Fruit fly (Drosophila melanogaster) whole organism, embryonic: ENCODE results near the gene CG33111.

Experiments
- CG10654 ChIP-seq: fragments of 200-800 bp; sonication (Bioruptor generic); optimal IDR thresholded peaks from 2 replicates; lab custom pipeline; 2016; ENCODE audit warnings: missing biosample characterization, missing genetic modification characterization
- CG10979 ChIP-seq: fragments of 200-800 bp; sonication (Bioruptor generic); optimal IDR thresholded peaks from 2 replicates; lab custom pipeline; 2018; ENCODE audit warnings: missing biosample characterization, mild to moderate bottlenecking, missing genetic modification characterization, moderate library complexity
- CG11560 ChIP-seq: fragments of 200-800 bp; sonication (Bioruptor generic); IDR thresholded peaks from 3 replicates; pipeline ENCODE4 v1.3.6; 2022; ENCODE audit warnings: missing biosample characterization, missing genetic modification characterization
- CG17359 ChIP-seq: fragments of 200-800 bp; sonication (Bioruptor generic); optimal IDR thresholded peaks from 3 replicates; lab custom pipeline; 2018; ENCODE audit warnings: missing biosample characterization, mild to moderate bottlenecking, missing genetic modification characterization, moderate library complexity
- CG31388 ChIP-seq: fragments of 200-800 bp; sonication (Bioruptor generic); optimal IDR thresholded peaks from 2 replicates; lab custom pipeline; 2016; ENCODE audit warnings: missing biosample characterization, missing genetic modification characterization
- CG42726 ChIP-seq: fragments of 200-800 bp; sonication (Bioruptor generic); IDR thresholded peaks from 2 replicates; pipeline ENCODE4 v1.3.6; 2022; ENCODE audit warnings: missing biosample characterization, missing genetic modification characterization; ENCODE audit not compliant: partially characterized antibody
- CG6791 ChIP-seq: fragments of 200-800 bp; sonication (Bioruptor generic); IDR thresholded peaks from 3 replicates; pipeline ENCODE4 v1.3.6; 2022; ENCODE audit warnings: missing biosample characterization, missing genetic modification characterization; ENCODE audit not compliant: partially characterized antibody
- CG7357 ChIP-seq: fragments of 200-800 bp; sonication (Bioruptor generic); IDR thresholded peaks from 3 replicates; pipeline ENCODE4 v1.3.6; 2022; ENCODE audit warnings: missing biosample characterization, missing genetic modification characterization
- CG7839 ChIP-seq: fragments of 200-800 bp; sonication (Bioruptor generic); optimal IDR thresholded peaks from 3 replicates; lab custom pipeline; 2018; ENCODE audit warnings: missing biosample characterization, mild to moderate bottlenecking, missing genetic modification characterization, moderate library complexity
- CG9932 ChIP-seq: fragments of 200-800 bp; sonication (Bioruptor generic); IDR thresholded peaks from 2 replicates; pipeline ENCODE4 v1.3.6; 2022; ENCODE audit warnings: missing biosample characterization, missing genetic modification characterization
- Camta ChIP-seq: fragments of 200-800 bp; sonication (Bioruptor generic); optimal IDR thresholded peaks from 2 replicates; lab custom pipeline; 2016; ENCODE audit warnings: missing biosample characterization, missing genetic modification characterization
- CkIIα-i1 ChIP-seq: fragments of 200-800 bp; sonication (Bioruptor generic); IDR thresholded peaks from 2 replicates; pipeline ENCODE4 v1.3.6; 2022; ENCODE audit warnings: missing biosample characterization, missing genetic modification characterization
- Dfd ChIP-seq, 2 experiments: fragments of >200 bp; optimal IDR thresholded peaks; 2 replicates each; lab custom pipeline; 2017; ENCODE audit warnings: missing biosample characterization in 2 of 2, missing genetic modification characterization in 2 of 2
- Dip3 ChIP-seq: fragments of 200-800 bp; sonication (Bioruptor generic); optimal IDR thresholded peaks from 3 replicates; lab custom pipeline; 2016; ENCODE audit warnings: missing biosample characterization, missing genetic modification characterization
- Ets65A ChIP-seq: fragments of 200-800 bp; sonication (Bioruptor generic); peaks from one replicate; lab custom pipeline; 2016; ENCODE audit warnings: missing biosample characterization, missing genetic modification characterization
- Ets97D ChIP-seq: fragments of 200-800 bp; sonication (Bioruptor generic); optimal IDR thresholded peaks from 3 replicates; lab custom pipeline; 2016; ENCODE audit warnings: missing biosample characterization, missing genetic modification characterization
- HLH54F ChIP-seq: fragments of 200-800 bp; sonication (Bioruptor generic); optimal IDR thresholded peaks from 3 replicates; lab custom pipeline; 2016; ENCODE audit warnings: missing biosample characterization, missing genetic modification characterization
- HLHmδ ChIP-seq: fragments of 200-800 bp; sonication (Bioruptor generic); optimal IDR thresholded peaks from 2 replicates; lab custom pipeline; 2018; ENCODE audit warnings: missing biosample characterization, mild to moderate bottlenecking, missing genetic modification characterization, moderate library complexity
- Hr39 ChIP-seq: fragments of >200 bp; optimal IDR thresholded peaks from 2 replicates; lab custom pipeline; 2017
- NK7.1 ChIP-seq: fragments of 200-800 bp; sonication (Bioruptor generic); optimal IDR thresholded peaks from 3 replicates; lab custom pipeline; 2016; ENCODE audit warnings: missing biosample characterization, missing genetic modification characterization
- NfI ChIP-seq: fragments of 200-800 bp; sonication (Bioruptor generic); optimal IDR thresholded peaks from 3 replicates; lab custom pipeline; 2018; ENCODE audit warnings: missing biosample characterization, mild to moderate bottlenecking, missing genetic modification characterization, moderate library complexity
- Poxn ChIP-seq: fragments of 200-800 bp; sonication (Bioruptor generic); IDR thresholded peaks from 2 replicates; pipeline ENCODE4 v1.3.6; 2022; ENCODE audit warnings: missing biosample characterization, missing genetic modification characterization
- Rx ChIP-seq: fragments of 200-800 bp; sonication (Bioruptor generic); IDR thresholded peaks from 2 replicates; pipeline ENCODE4 v1.3.6; 2022; ENCODE audit warnings: missing biosample characterization, missing genetic modification characterization
- Sry-β ChIP-seq: fragments of 200-800 bp; sonication (Bioruptor generic); optimal IDR thresholded peaks from 2 replicates; lab custom pipeline; 2018; ENCODE audit warnings: missing biosample characterization, mild to moderate bottlenecking, missing genetic modification characterization, moderate library complexity
- Trl ChIP-seq, 3 experiments: fragments of >200 bp in 2 of 3; fragments of 200-800 bp in 1 of 3; sonication (Bioruptor generic) in 1 of 3; optimal IDR thresholded peaks; 2 replicates in 1 of 3; 3 replicates in 2 of 3; lab custom pipeline; 2016 to 2017; ENCODE audit warnings: missing biosample characterization in 1 of 3, missing genetic modification characterization in 1 of 3
- ac ChIP-seq: fragments of 200-800 bp; sonication (Bioruptor generic); optimal IDR thresholded peaks from 3 replicates; lab custom pipeline; 2017; ENCODE audit warnings: missing biosample characterization, mild to moderate bottlenecking, missing genetic modification characterization
- bbx ChIP-seq: fragments of 200-800 bp; sonication (Bioruptor generic); IDR thresholded peaks from 2 replicates; pipeline ENCODE4 v1.3.6; 2022; ENCODE audit warnings: missing biosample characterization, missing genetic modification characterization; ENCODE audit not compliant: partially characterized antibody
- cad ChIP-seq: fragments of >200 bp; optimal IDR thresholded peaks from 2 replicates; lab custom pipeline; 2017; ENCODE audit warnings: missing biosample characterization, missing genetic modification characterization
- chinmo ChIP-seq: fragments of 200-800 bp; sonication (Bioruptor generic); IDR thresholded peaks from 4 replicates; pipeline ENCODE4 v1.3.6; 2022; ENCODE audit warnings: missing biosample characterization, missing genetic modification characterization; ENCODE audit not compliant: partially characterized antibody
- da ChIP-seq: fragments of 200-800 bp; sonication (Bioruptor generic); optimal IDR thresholded peaks from 2 replicates; lab custom pipeline; 2016; ENCODE audit warnings: missing biosample characterization, missing genetic modification characterization
- dimm ChIP-seq: fragments of 200-800 bp; sonication (Bioruptor generic); IDR thresholded peaks from 2 replicates; pipeline ENCODE4 v1.3.6; 2022; ENCODE audit warnings: missing biosample characterization, missing genetic modification characterization
- dpn ChIP-seq, 2 experiments: fragments of 200-800 bp; sonication (Bioruptor generic); optimal IDR thresholded peaks; 3 replicates each; lab custom pipeline; 2016; ENCODE audit warnings: missing biosample characterization in 2 of 2, missing genetic modification characterization in 2 of 2
- esg ChIP-seq: fragments of 200-800 bp; sonication (Bioruptor generic); conservative IDR thresholded peaks from 2 replicates; pipeline ENCODE4 v1.3.6; 2022; ENCODE audit warnings: missing biosample characterization, missing genetic modification characterization
- fd102C ChIP-seq: fragments of 200-800 bp; sonication (Bioruptor generic); optimal IDR thresholded peaks from 2 replicates; lab custom pipeline; 2018; ENCODE audit warnings: missing biosample characterization, mild to moderate bottlenecking, missing genetic modification characterization, moderate library complexity
- gem ChIP-seq: fragments of 200-800 bp; sonication (Bioruptor generic); optimal IDR thresholded peaks from 2 replicates; lab custom pipeline; 2019; ENCODE audit warnings: missing biosample characterization, mild to moderate bottlenecking, missing genetic modification characterization, moderate library complexity
- gro ChIP-seq: fragments of 200-800 bp; sonication (Bioruptor generic); optimal IDR thresholded peaks from 2 replicates; lab custom pipeline; 2016; ENCODE audit warnings: missing biosample characterization, missing genetic modification characterization
- hbn ChIP-seq: fragments of 200-800 bp; sonication (Bioruptor generic); IDR thresholded peaks from 2 replicates; pipeline ENCODE4 v1.3.6; 2022; ENCODE audit warnings: missing biosample characterization, missing genetic modification characterization; ENCODE audit not compliant: partially characterized antibody
- jumu ChIP-seq: fragments of 200-800 bp; sonication (Bioruptor generic); optimal IDR thresholded peaks from 3 replicates; lab custom pipeline; 2016; ENCODE audit warnings: missing biosample characterization, missing genetic modification characterization
- p53 ChIP-seq: fragments of 200-800 bp; sonication (Bioruptor generic); optimal IDR thresholded peaks from 2 replicates; lab custom pipeline; 2016; ENCODE audit warnings: missing biosample characterization, missing genetic modification characterization
- phol ChIP-seq: fragments of 200-800 bp; sonication (Bioruptor generic); optimal IDR thresholded peaks from 3 replicates; lab custom pipeline; 2018; ENCODE audit warnings: missing biosample characterization, mild to moderate bottlenecking, missing genetic modification characterization, moderate library complexity
- rib ChIP-seq: fragments of 200-800 bp; sonication (Bioruptor generic); IDR thresholded peaks from 2 replicates; pipeline ENCODE4 v1.3.6; 2022; ENCODE audit warnings: missing biosample characterization, missing genetic modification characterization
- ro ChIP-seq: fragments of 200-800 bp; sonication (Bioruptor generic); IDR thresholded peaks from 2 replicates; pipeline ENCODE4 v1.3.6; 2022; ENCODE audit warnings: missing biosample characterization, missing genetic modification characterization
- run ChIP-seq: fragments of 200-800 bp; sonication (Bioruptor generic); optimal IDR thresholded peaks from 3 replicates; lab custom pipeline; 2018; ENCODE audit warnings: missing biosample characterization, mild to moderate bottlenecking, missing genetic modification characterization
- sens-2 ChIP-seq: fragments of 200-800 bp; sonication (Bioruptor generic); IDR thresholded peaks from 2 replicates; pipeline ENCODE4 v1.3.6; 2022; ENCODE audit warnings: missing biosample characterization, missing genetic modification characterization
- slbo ChIP-seq: fragments of 200-800 bp; sonication (Bioruptor generic); IDR thresholded peaks from 2 replicates; pipeline ENCODE4 v1.3.6; 2022; ENCODE audit warnings: missing biosample characterization, missing genetic modification characterization
- so ChIP-seq: fragments of 200-800 bp; sonication (Bioruptor generic); IDR thresholded peaks from 3 replicates; pipeline ENCODE4 v1.3.6; 2022; ENCODE audit warnings: missing biosample characterization, missing genetic modification characterization
- sqz ChIP-seq: fragments of 200-800 bp; sonication (Bioruptor generic); optimal IDR thresholded peaks from 3 replicates; lab custom pipeline; 2018; ENCODE audit warnings: missing biosample characterization, mild to moderate bottlenecking, missing genetic modification characterization
- vfl ChIP-seq: fragments of 200-800 bp; sonication (Bioruptor generic); optimal IDR thresholded peaks from 2 replicates; lab custom pipeline; 2016; ENCODE audit warnings: missing biosample characterization, missing genetic modification characterization
- wor ChIP-seq: fragments of 200-800 bp; sonication (Bioruptor generic); IDR thresholded peaks from 2 replicates; pipeline ENCODE4 v1.3.6; 2022; ENCODE audit warnings: missing biosample characterization, missing genetic modification characterization
- zen2 ChIP-seq: fragments of 200-800 bp; sonication (Bioruptor generic); IDR thresholded peaks from 3 replicates; pipeline ENCODE4 v1.3.6; 2022; ENCODE audit warnings: missing biosample characterization, missing genetic modification characterization; ENCODE audit not compliant: partially characterized antibody

The CG33111 gene

dm6 chr3R:23760219-23761018 lies 58.6 kb downstream of the CG33111 start, which contains the start of gene SdhD (continued):
- TF ChIP-seq ro (no peak), cad (GFP tag; lab: Kevin White, UChicago) (no peak), CG42726 (GFP tag; lab: Robert Waterston, UW) (no peak), HLH54F (GFP tag; lab: Kevin White, UChicago) (no peak), da (no peak), Hr39 (lab: Kevin White, UChicago) (no peak), dimm (no peak), Poxn (GFP tag; lab: Robert Waterston, UW) (no peak), esg (GFP tag; lab: Robert Waterston, UW) (no peak), Trl (optimal IDR thresholded peaks at IDR 0.05; lab: Kevin White, UChicago) (no peak), Trl (GFP tag; optimal IDR thresholded peaks at IDR 0.05; lab: Kevin White, UChicago) (no peak), CkIIα-i1 (GFP tag; lab: Robert Waterston, UW) (no peak), bbx (GFP tag; lab: Robert Waterston, UW) (peak; percentile 64; the same call in 1 of the 2 replicates), wor (GFP tag; lab: Robert Waterston, UW) (no peak), NfI (GFP tag; lab: Kevin White, UChicago) (no peak), sens-2 (GFP tag; lab: Robert Waterston, UW) (no peak), fd102C (no peak), Ets97D (GFP tag; lab: Kevin White, UChicago) (peak; percentile 13), rib (GFP tag; lab: Robert Waterston, UW) (no peak), CG17359 (tag; lab: Kevin White, UChicago) (peak; percentile 17), Ets65A (GFP tag; lab: Kevin White, UChicago) (peak; percentile 74), CG10654 (GFP tag; lab: Kevin White, UChicago) (no peak), slbo (peak; percentile 37; the same call in 1 of the 2 replicates), gem (no peak), CG31388 (GFP tag; lab: Kevin White, UChicago) (no peak), CG11560 (tag; lab: Robert Waterston, UW) (no peak), chinmo (GFP tag; lab: Robert Waterston, UW) (no peak), NK7.1 (no peak), dpn (GFP tag; optimal IDR thresholded peaks at IDR 0.05; lab: Kevin White, UChicago) (peak; percentile 28 to 46), Sry-β (GFP tag; lab: Kevin White, UChicago) (no peak), vfl (GFP tag; lab: Kevin White, UChicago) (peak; percentile 53), zen2 (GFP tag; lab: Robert Waterston, UW) (no peak; the same call in 2 of the 3 replicates), CG10979 (no peak), p53 (GFP tag; lab: Kevin White, UChicago) (no peak), CG7357 (GFP tag; lab: Robert Waterston, UW) (no peak), gro (GFP tag; lab: Kevin White, UChicago) (no peak), CG9932 (GFP tag; lab: Robert Waterston, UW) (peak; percentile 56), CG7839 (tag; lab: Kevin White, UChicago) (peak; percentile 3), Dfd (GFP tag; optimal IDR thresholded peaks at IDR 0.05; lab: Kevin White, UChicago) (no peak), jumu (GFP tag; lab: Kevin White, UChicago) (peak; percentile 20), CG6791 (0 out of 3 replicates have a peak, but pooled peaks have one; percentile 28), Rx (no peak), HLHmδ (GFP tag; lab: Kevin White, UChicago) (no peak), Dip3 (GFP tag; lab: Kevin White, UChicago) (no peak), ac (GFP tag; lab: Kevin White, UChicago) (no peak), so (no peak), sqz (no peak), hbn (GFP tag; lab: Robert Waterston, UW) (peak; percentile 47; the same call in 1 of the 2 replicates), Camta (peak; percentile 24), run (tag; lab: Kevin White, UChicago) (no peak), phol (tag; lab: Kevin White, UChicago) (no peak)
